Fruit fly (Drosophila melanogaster): ENCODE results near the gene ND-13B.
A peak's percentile ranks its signal among the peaks of the same experiment; 100 is the strongest.

Gene ND-13B

dm6 chr3L:10682725-10683367, 11.1 kb downstream of the ND-13B start (continued):
- TF ChIP-seq Neu2 (GFP tag; optimal IDR thresholded peaks at IDR 0.05; ENCODE audit: borderline replicate concordance) (no peak), schlank (tag; optimal IDR thresholded peaks at IDR 0.05) (peak; percentile 84), CG18599 (GFP tag; optimal IDR thresholded peaks at IDR 0.05) (peak; percentile 99), seq (GFP tag; IDR thresholded peaks at IDR 0.05) (peak; percentile 99), CG16863 (GFP tag; optimal IDR thresholded peaks at IDR 0.05) (peak; percentile 84), psq (GFP tag; optimal IDR thresholded peaks at IDR 0.05) (peak; percentile 90), CG10267 (tag; optimal IDR thresholded peaks at IDR 0.05) (peak; percentile 95), CG12391 (tag; optimal IDR thresholded peaks at IDR 0.05) (peak; percentile 99), dmrt99B (tag; optimal IDR thresholded peaks at IDR 0.05) (peak; percentile 99), CG11093 (GFP tag; IDR thresholded peaks at IDR 0.05) (peak; percentile 98), CG18619 (GFP tag; optimal IDR thresholded peaks at IDR 0.05) (peak; percentile 99), pita (GFP tag; optimal IDR thresholded peaks at IDR 0.05) (no peak), gfzf (GFP tag; optimal IDR thresholded peaks at IDR 0.05) (no peak), bcd (GFP tag; optimal IDR thresholded peaks at IDR 0.05) (peak; percentile 99), CG14050 (GFP tag; IDR thresholded peaks at IDR 0.05) (peak; percentile 93), Doc3 (GFP tag; IDR thresholded peaks at IDR 0.05; ENCODE audit: partially characterized antibody) (0 out of 3 replicates have a peak, but pooled peaks have one; percentile 10), sisA (GFP tag; IDR thresholded peaks at IDR 0.05) (peak; percentile 98), Hr3 (GFP tag; optimal IDR thresholded peaks at IDR 0.05) (peak; percentile 98), CG7928 (GFP tag; optimal IDR thresholded peaks at IDR 0.05) (peak; percentile 77), en (GFP tag; optimal IDR thresholded peaks at IDR 0.05) (peak; percentile 56), Sry-δ (GFP tag; optimal IDR thresholded peaks at IDR 0.05) (peak; percentile 44), repo (GFP tag; optimal IDR thresholded peaks at IDR 0.05) (peak; percentile 40), corto (GFP tag; optimal IDR thresholded peaks at IDR 0.05) (peak; percentile 79), zf30C (GFP tag; optimal IDR thresholded peaks at IDR 0.05) (no peak), fru (optimal IDR thresholded peaks at IDR 0.05) (no peak), CG31441 (GFP tag; IDR thresholded peaks at IDR 0.05) (peak; percentile 99), CG14014 (GFP tag; IDR thresholded peaks at IDR 0.05) (peak; percentile 97), vnd (GFP tag; IDR thresholded peaks at IDR 0.05; ENCODE audit: partially characterized antibody) (peak; percentile 39; the same call in 1 of the 3 replicates), CG32767 (GFP tag; IDR thresholded peaks at IDR 0.05) (peak; percentile 98), MBD-R2 (GFP tag; IDR thresholded peaks at IDR 0.05) (peak; percentile 83), CTCF (GFP tag; optimal IDR thresholded peaks at IDR 0.05) (peak; percentile 71), CG1832 (GFP tag; optimal IDR thresholded peaks at IDR 0.05) (no peak), CG5180 (GFP tag; optimal IDR thresholded peaks at IDR 0.05) (peak; percentile 94), ssp (GFP tag; IDR thresholded peaks at IDR 0.05) (peak; percentile 90), CG10321 (GFP tag; IDR thresholded peaks at IDR 0.05) (peak; percentile 79), Ravus (GFP tag; IDR thresholded peaks at IDR 0.05) (peak; percentile 90), CG10147 (GFP tag; optimal IDR thresholded peaks at IDR 0.05) (peak; percentile 97), CG4282 (GFP tag; optimal IDR thresholded peaks at IDR 0.05) (peak; percentile 83), CG34224 (GFP tag; IDR thresholded peaks at IDR 0.05; ENCODE audit: partially characterized antibody) (peak; percentile 41; the same call in 1 of the 3 replicates), lilli (GFP tag; optimal IDR thresholded peaks at IDR 0.05) (peak; percentile 95), Aef1 (GFP tag; IDR thresholded peaks at IDR 0.05) (peak; percentile 96), CG17186 (GFP tag; optimal IDR thresholded peaks at IDR 0.05) (peak; percentile 85), HmgZ (tag; optimal IDR thresholded peaks at IDR 0.05) (peak; percentile 97), gsb (GFP tag; IDR thresholded peaks at IDR 0.05) (peak; percentile 95), CG15601 (tag; optimal IDR thresholded peaks at IDR 0.05) (peak; percentile 97), CG14860 (GFP tag; IDR thresholded peaks at IDR 0.05; ENCODE audit: partially characterized antibody) (no peak), ato (GFP tag; IDR thresholded peaks at IDR 0.05; ENCODE audit: partially characterized antibody) (no peak), az2 (GFP tag; optimal IDR thresholded peaks at IDR 0.05) (peak; percentile 98), CG12236 (GFP tag; optimal IDR thresholded peaks at IDR 0.05) (no peak), CG8089 (GFP tag; optimal IDR thresholded peaks at IDR 0.05) (peak; percentile 71)
